Worm (Caenorhabditis elegans) whole organism, L4 larva: ENCODE data around the gene clec-4.

Source experiments
- F10B5.3 ChIP-seq: sonication (generic microtip); optimal IDR thresholded peaks from 2 replicates; lab custom pipeline; 2016; ENCODE audit warnings: mild to moderate bottlenecking, missing genetic modification characterization, missing compliant biosample characterization
- F49E8.2 ChIP-seq: sonication (generic microtip); optimal IDR thresholded peaks from 2 replicates; lab custom pipeline; 2016; ENCODE audit warnings: missing compliant biosample characterization, mild to moderate bottlenecking, missing genetic modification characterization, borderline replicate concordance
- T20F7.1 ChIP-seq: fragments of 200-800 bp; sonication (Bioruptor generic); optimal IDR thresholded peaks from 2 replicates; lab custom pipeline; 2018; ENCODE audit warnings: mild to moderate bottlenecking, missing genetic modification characterization, missing compliant biosample characterization
- Y75B8A.6 ChIP-seq: fragments of 200-800 bp; sonication (Bioruptor generic); IDR thresholded peaks from 2 replicates; pipeline ENCODE4 v1.3.6; 2022; ENCODE audit warnings: missing genetic modification reagents, missing genetic modification characterization, missing compliant biosample characterization
- arid-1 ChIP-seq: fragments of 200-800 bp; sonication (Bioruptor generic); conservative IDR thresholded peaks from 2 replicates; pipeline ENCODE4 v1.3.6; 2022; ENCODE audit warnings: missing genetic modification reagents, missing genetic modification characterization, missing compliant biosample characterization
- ceh-20 ChIP-seq: fragments of 200-800 bp; sonication (Bioruptor generic); IDR thresholded peaks from 2 replicates; pipeline ENCODE4 v1.3.6; 2022; ENCODE audit warnings: missing genetic modification reagents, missing genetic modification characterization, missing compliant biosample characterization
- ceh-82 ChIP-seq: sonication (generic microtip); optimal IDR thresholded peaks from 2 replicates; lab custom pipeline; 2017; ENCODE audit warnings: missing biosample characterization, missing genetic modification characterization
- cey-2 ChIP-seq: sonication (generic microtip); optimal IDR thresholded peaks from 3 replicates; lab custom pipeline; 2017; ENCODE audit warnings: missing genetic modification characterization, mild to moderate bottlenecking, missing compliant biosample characterization, antibody characterized with exemption, borderline replicate concordance; ENCODE audit not compliant: insufficient read depth
- ctbp-1 ChIP-seq: fragments of 200-800 bp; sonication (Bioruptor generic); IDR thresholded peaks from 2 replicates; pipeline ENCODE4 v1.3.6; 2022; ENCODE audit warnings: missing genetic modification reagents, missing genetic modification characterization, missing compliant biosample characterization
- daf-19 ChIP-seq: fragments of 200-800 bp; sonication (Bioruptor generic); conservative IDR thresholded peaks from 2 replicates; pipeline ENCODE4 v1.3.6; 2022; ENCODE audit warnings: missing genetic modification characterization, missing compliant biosample characterization
- dmd-6 ChIP-seq: fragments of 200-800 bp; sonication (Bioruptor generic); IDR thresholded peaks from 2 replicates; pipeline ENCODE4 v1.3.6; 2022; ENCODE audit warnings: missing genetic modification reagents, missing genetic modification characterization, missing compliant biosample characterization
- hlh-30 ChIP-seq: sonication (generic microtip); optimal IDR thresholded peaks from 2 replicates; lab custom pipeline; 2017; ENCODE audit warnings: antibody characterized with exemption, mild to moderate bottlenecking, missing genetic modification characterization, missing compliant biosample characterization; ENCODE audit not compliant: insufficient read depth
- hmg-1.1 ChIP-seq: fragments of 200-800 bp; sonication (Bioruptor generic); IDR thresholded peaks from 2 replicates; pipeline ENCODE4 v1.3.6; 2022; ENCODE audit warnings: missing genetic modification reagents, missing genetic modification characterization, missing compliant biosample characterization
- lin-13 ChIP-seq: fragments of 150-350 bp; optimal IDR thresholded peaks from 2 replicates; lab custom pipeline; 2014; ENCODE audit warnings: missing biosample characterization, missing genetic modification reagents, missing genetic modification characterization
- madf-5 ChIP-seq, 2 experiments: fragments of 200-800 bp; sonication (Bioruptor generic); IDR thresholded peaks; 2 replicates each; pipeline ENCODE4 v1.3.6; 2022; ENCODE audit warnings: missing compliant biosample characterization in 2 of 2, missing genetic modification characterization in 2 of 2
- madf-9 ChIP-seq: fragments of 200-800 bp; sonication (Bioruptor generic); conservative IDR thresholded peaks from 2 replicates; pipeline ENCODE4 v1.3.6; 2022; ENCODE audit warnings: missing genetic modification reagents, missing genetic modification characterization, missing compliant biosample characterization
- mdt-29 ChIP-seq: fragments of 200-800 bp; sonication (Bioruptor generic); IDR thresholded peaks from 2 replicates; pipeline ENCODE4 v1.3.6; 2022; ENCODE audit warnings: missing genetic modification reagents, missing genetic modification characterization, missing compliant biosample characterization
- nhr-10 ChIP-seq: fragments of 150-350 bp; optimal IDR thresholded peaks from 2 replicates; lab custom pipeline; 2014; ENCODE audit warnings: missing biosample characterization, missing genetic modification characterization
- nhr-111 ChIP-seq: fragments of 200-800 bp; sonication (Bioruptor generic); optimal IDR thresholded peaks from 2 replicates; lab custom pipeline; 2018; ENCODE audit warnings: mild to moderate bottlenecking, missing genetic modification characterization, missing compliant biosample characterization
- nhr-237 ChIP-seq: sonication (generic microtip); optimal IDR thresholded peaks from 2 replicates; lab custom pipeline; 2017; ENCODE audit warnings: missing biosample characterization, missing genetic modification characterization
- nhr-41 ChIP-seq: fragments of 200-800 bp; sonication (Bioruptor generic); IDR thresholded peaks from 2 replicates; pipeline ENCODE4 v1.3.6; 2022; ENCODE audit warnings: missing genetic modification reagents, missing genetic modification characterization, missing compliant biosample characterization
- nhr-6 ChIP-seq: fragments of 150-350 bp; optimal IDR thresholded peaks from 2 replicates; lab custom pipeline; 2014; ENCODE audit warnings: missing biosample characterization, missing genetic modification characterization
- php-3 ChIP-seq: fragments of 200-800 bp; sonication (Bioruptor generic); IDR thresholded peaks from 2 replicates; pipeline ENCODE4 v1.3.6; 2022; ENCODE audit warnings: missing genetic modification reagents, missing genetic modification characterization, missing compliant biosample characterization
- pqm-1 ChIP-seq: sonication (generic microtip); optimal IDR thresholded peaks from 2 replicates; lab custom pipeline; 2017; ENCODE audit warnings: missing biosample characterization, missing genetic modification characterization
- rbr-2 ChIP-seq: sonication (generic microtip); optimal IDR thresholded peaks from 2 replicates; lab custom pipeline; 2016; ENCODE audit warnings: missing genotype, missing genetic modification characterization, missing compliant biosample characterization
- set-16 ChIP-seq: fragments of 200-800 bp; sonication (Bioruptor generic); IDR thresholded peaks from 2 replicates; pipeline ENCODE4 v1.3.6; 2022; ENCODE audit warnings: missing genetic modification reagents, missing genetic modification characterization, missing compliant biosample characterization
- skn-1 ChIP-seq: fragments of 150-350 bp; optimal IDR thresholded peaks from 2 replicates; lab custom pipeline; 2014; ENCODE audit warnings: missing biosample characterization, missing genetic modification characterization
- spr-1 ChIP-seq: sonication (generic microtip); optimal IDR thresholded peaks from 2 replicates; lab custom pipeline; 2016; ENCODE audit warnings: mild to moderate bottlenecking, missing genetic modification characterization, missing compliant biosample characterization
- tra-1 ChIP-seq: fragments of 200-800 bp; sonication (Bioruptor generic); IDR thresholded peaks from 2 replicates; pipeline ENCODE4 v1.3.6; 2022; ENCODE audit warnings: missing genetic modification reagents, missing genetic modification characterization, missing compliant biosample characterization
- unc-62 ChIP-seq, 3 experiments: fragments of 150-350 bp in 1 of 3; sonication (generic microtip); optimal IDR thresholded peaks in 2 of 3; peaks in 1 of 3; 1 replicate in 1 of 3; 2 replicates in 2 of 3; lab custom pipeline; 2014 to 2017; ENCODE audit warnings: missing biosample characterization in 3 of 3, missing genetic modification characterization in 3 of 3, missing genetic modification reagents in 3 of 3, missing genotype in 1 of 3
- zip-11 ChIP-seq: fragments of 200-800 bp; sonication (Bioruptor generic); IDR thresholded peaks from 2 replicates; pipeline ENCODE4 v1.3.6; 2022; ENCODE audit warnings: missing genetic modification characterization, missing compliant biosample characterization
- zip-2 ChIP-seq: fragments of 150-350 bp; optimal IDR thresholded peaks from 2 replicates; lab custom pipeline; 2014; ENCODE audit warnings: missing biosample characterization, missing genetic modification characterization

The clec-4 gene

DNA sequence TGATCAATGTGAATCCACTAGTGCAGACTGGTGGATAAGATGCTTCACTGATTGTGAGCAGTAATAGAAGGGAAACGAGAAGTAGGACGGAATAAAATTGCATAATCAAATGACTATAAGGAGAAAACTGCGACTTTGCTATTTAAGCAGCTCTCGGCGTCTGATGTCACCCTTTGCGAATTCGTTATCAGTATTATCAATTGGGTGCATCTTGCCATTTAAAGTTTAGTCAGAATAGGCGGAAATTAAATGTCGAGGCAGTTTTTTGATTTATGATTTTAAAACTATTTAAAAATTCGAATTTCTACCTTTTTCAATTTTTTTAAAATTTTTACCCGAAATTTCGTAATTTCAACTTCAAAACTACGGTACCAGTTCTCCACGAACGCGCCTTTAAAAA, at the start of gene clec-4:
Gene clec-4, minus strand, starts transcription at position 162 of the 400 bp plus-strand sequence.
- TF ChIP-seq T20F7.1 (GFP tag; lab: Kevin White, UChicago) (no peak), ceh-82 (tag; lab: Kevin White, UChicago) (no peak), zip-11 (GFP tag; lab: Robert Waterston, UW) (no peak), madf-9 (GFP tag; lab: Robert Waterston, UW) (no peak), nhr-10 (tag; lab: Kevin White, UChicago) (no peak), spr-1 (tag; lab: Kevin White, UChicago) (no peak), pqm-1 (tag; lab: Kevin White, UChicago) (peak; percentile 75), php-3 (no peak), dmd-6 (peak; percentile 43), Y75B8A.6 (GFP tag; lab: Robert Waterston, UW) (no peak), nhr-6 (tag; lab: Kevin White, UChicago) (peak; percentile 63), mdt-29 (GFP tag; lab: Robert Waterston, UW) (no peak), ctbp-1 (GFP tag; lab: Robert Waterston, UW) (no peak), hmg-1.1 (no peak), ceh-20 (GFP tag; lab: Robert Waterston, UW) (no peak), lin-13 (GFP tag; lab: Kevin White, UChicago) (no peak), nhr-237 (tag; lab: Kevin White, UChicago) (no peak), skn-1 (tag; lab: Kevin White, UChicago) (no peak), unc-62 (GFP tag; optimal IDR thresholded peaks at IDR 0.05 in 1 of 2; lab: Kevin White, UChicago) (peak in 1 of 2 experiments; percentile 47), unc-62 (tag; optimal IDR thresholded peaks at IDR 0.05; lab: Kevin White, UChicago) (no peak), nhr-41 (GFP tag; lab: Robert Waterston, UW) (no peak), rbr-2 (tag; lab: Kevin White, UChicago) (no peak), hlh-30 (tag; lab: Kevin White, UChicago) (no peak), zip-2 (no peak), cey-2 (tag; lab: Kevin White, UChicago) (no peak), daf-19 (GFP tag; lab: Robert Waterston, UW) (no peak)

DNA sequence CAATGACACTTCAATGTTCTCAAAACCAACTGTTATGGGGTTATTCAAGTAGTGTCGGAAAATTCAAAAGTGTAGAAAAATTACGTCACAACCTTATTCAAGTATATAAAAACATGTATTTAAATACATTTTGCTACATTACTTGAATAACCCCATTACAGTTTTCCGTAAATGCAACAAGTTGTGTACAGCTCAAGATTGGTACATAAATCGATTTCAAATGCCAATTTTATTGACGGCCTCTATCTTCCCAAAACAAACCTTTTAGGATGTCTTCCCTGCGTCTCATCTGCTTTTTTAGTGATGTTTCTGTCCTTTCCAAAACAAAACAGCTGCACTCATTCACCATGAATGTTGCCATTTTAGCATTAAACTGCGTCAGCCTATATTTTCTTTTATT, 48.5 kb upstream of the clec-4 start, which contains the start of gene Y38E10A.28:
Gene Y38E10A.28, plus strand, starts transcription at position 301 of the 400 bp plus-strand sequence.
- no peak for TF ChIP-seq F10B5.3 (tag; lab: Kevin White, UChicago)
- no peak for TF ChIP-seq set-16 (GFP tag; lab: Robert Waterston, UW)
- no peak for TF ChIP-seq Y75B8A.6 (GFP tag; lab: Robert Waterston, UW)
- TF ChIP-seq nhr-237 (tag; lab: Kevin White, UChicago): no peak
- no peak for TF ChIP-seq ceh-20 (GFP tag; lab: Robert Waterston, UW)
- no peak for TF ChIP-seq F49E8.2 (tag; lab: Kevin White, UChicago)
- peak in 1 of 2 experiments; percentile 83 for TF ChIP-seq unc-62 (GFP tag; optimal IDR thresholded peaks at IDR 0.05 in 1 of 2; lab: Kevin White, UChicago)
- TF ChIP-seq unc-62 (tag; optimal IDR thresholded peaks at IDR 0.05; lab: Kevin White, UChicago): no peak

DNA sequence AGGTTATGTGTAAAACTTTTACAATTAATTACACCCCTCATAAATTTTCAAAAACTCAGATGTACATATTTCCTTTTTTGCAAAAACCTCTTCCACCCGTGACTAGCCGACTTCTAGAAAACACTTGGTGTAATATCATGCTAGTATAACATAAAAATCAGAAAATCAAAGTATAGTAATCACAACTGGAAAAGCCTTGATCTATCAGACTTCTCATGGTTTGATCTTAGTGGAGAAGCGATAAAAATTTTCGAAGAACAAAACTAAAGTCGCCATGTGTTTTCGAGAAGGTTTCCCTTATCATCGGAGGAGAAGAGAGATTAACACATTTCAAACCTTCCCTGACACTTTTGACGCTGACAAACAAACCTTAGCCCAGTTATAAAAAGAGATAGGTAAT, 47.7 kb upstream of the clec-4 start, which contains the start of gene nspe-5:
Gene nspe-5, plus strand, starts transcription at position 301 of the 400 bp plus-strand sequence.
- TF ChIP-seq unc-62 (GFP tag; optimal IDR thresholded peaks at IDR 0.05 in 1 of 2; lab: Kevin White, UChicago) (peak in 1 of 2 experiments; percentile 32), unc-62 (tag; optimal IDR thresholded peaks at IDR 0.05; lab: Kevin White, UChicago) (no peak), tra-1 (no peak)

DNA sequence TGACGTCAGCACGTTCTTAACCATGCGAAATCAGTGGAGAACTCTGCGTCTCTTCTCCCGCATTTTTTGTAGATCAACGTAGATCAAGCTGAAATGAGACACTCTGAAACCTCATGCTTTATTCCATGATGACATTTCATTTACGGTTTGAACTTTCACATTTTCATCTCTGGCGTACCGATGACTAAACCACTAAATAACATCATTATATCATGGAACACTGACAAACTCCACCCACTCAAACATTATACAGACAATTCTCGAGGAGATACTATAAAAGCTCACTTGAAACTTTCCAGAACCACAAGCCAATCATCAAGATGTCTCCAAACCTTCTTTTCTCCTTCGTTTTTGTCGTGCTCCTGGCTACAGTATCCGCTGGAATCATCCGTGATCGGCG, 46.0 kb upstream of the clec-4 start, which contains the start of gene nspe-7:
Gene nspe-7, plus strand, starts transcription at position 301 of the 400 bp plus-strand sequence.
- TF ChIP-seq nhr-111: no peak
- TF ChIP-seq rbr-2 (tag; lab: Kevin White, UChicago): no peak
- no peak for TF ChIP-seq madf-5 (GFP tag; IDR thresholded peaks at IDR 0.05; lab: Robert Waterston, UW)
- no peak for TF ChIP-seq arid-1 (GFP tag; lab: Robert Waterston, UW)
- TF ChIP-seq, all 104 proteins: peak for 0
